Fruit fly (Drosophila melanogaster): ENCODE data around the gene GNBP3.

GNBP3 gene

DNA sequence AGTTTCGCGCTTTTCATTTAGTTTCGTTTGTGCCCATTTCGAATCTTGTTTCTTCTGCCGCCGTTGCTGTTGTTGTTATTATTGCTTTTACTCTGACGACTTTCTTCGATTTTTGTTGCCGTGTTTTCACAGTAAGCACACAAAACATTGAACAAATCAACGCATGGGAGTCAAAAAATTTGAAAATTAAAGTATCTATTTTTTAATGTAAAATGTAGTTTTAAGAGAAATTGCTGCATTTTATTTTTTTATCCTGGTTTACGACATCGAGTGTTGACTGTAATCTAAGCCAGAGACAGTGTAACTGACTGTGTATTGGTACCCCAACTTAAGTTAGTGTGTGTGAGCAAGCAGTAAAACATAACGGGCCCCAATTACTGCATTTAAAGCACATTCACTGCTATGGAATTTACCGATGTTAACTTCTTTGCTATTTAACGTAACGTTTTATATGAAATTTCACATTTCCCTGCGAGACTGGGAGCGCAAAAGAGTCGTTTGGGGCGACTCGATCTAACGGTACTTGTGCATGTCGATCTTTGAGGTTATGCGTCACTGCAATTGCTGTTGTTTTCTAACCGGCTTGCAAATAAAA, 41.4 kb downstream of the GNBP3 start:
- TF ChIP-seq pan (optimal IDR thresholded peaks at IDR 0.05) (no peak), EcR (GFP tag; optimal IDR thresholded peaks at IDR 0.05) (no peak), usp (GFP tag; optimal IDR thresholded peaks at IDR 0.05) (no peak), Dll (optimal IDR thresholded peaks at IDR 0.05) (no peak), CG8478 (optimal IDR thresholded peaks at IDR 0.05) (no peak), psq (optimal IDR thresholded peaks at IDR 0.05) (no peak)

DNA sequence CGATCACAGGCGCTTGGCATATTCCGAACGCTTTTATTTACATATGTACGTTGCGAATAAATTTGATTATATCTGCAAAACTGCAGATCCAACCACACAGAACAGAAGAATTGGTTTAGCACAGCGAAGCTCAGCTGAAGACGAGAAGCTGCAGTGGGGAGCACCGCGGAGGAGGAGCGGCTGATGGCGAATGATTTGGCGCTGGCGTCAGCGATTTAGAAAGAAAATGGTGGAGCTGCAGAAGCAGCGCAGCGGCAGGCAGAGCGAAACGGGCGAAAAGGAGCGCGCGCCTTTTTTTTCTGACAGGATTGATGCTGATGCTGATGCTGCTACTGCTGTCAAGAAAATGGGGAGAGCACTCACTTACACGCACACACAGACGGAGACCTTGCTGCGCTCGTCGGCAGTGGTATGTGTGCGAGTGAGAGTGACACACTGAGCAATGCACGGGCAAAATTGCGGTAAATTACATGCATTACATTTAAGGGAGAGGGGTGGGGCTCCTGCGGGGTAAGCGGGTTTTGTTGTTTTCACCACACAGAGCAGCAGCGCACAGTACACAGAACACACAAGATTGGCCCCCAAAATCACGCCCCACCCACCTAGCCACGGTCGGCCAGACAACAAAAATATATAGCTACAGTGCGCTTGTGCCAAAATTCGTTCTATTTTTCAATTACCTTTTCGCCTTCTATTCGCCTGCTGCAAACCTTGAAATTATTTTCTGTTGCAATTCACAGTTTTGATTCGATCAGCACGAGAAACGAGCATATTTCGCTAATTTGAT, 42.3 kb downstream of the GNBP3 start:
- TF ChIP-seq pan (optimal IDR thresholded peaks at IDR 0.05) (no peak), EcR (GFP tag; optimal IDR thresholded peaks at IDR 0.05) (no peak), Dll (optimal IDR thresholded peaks at IDR 0.05) (peak; percentile 81)

DNA sequence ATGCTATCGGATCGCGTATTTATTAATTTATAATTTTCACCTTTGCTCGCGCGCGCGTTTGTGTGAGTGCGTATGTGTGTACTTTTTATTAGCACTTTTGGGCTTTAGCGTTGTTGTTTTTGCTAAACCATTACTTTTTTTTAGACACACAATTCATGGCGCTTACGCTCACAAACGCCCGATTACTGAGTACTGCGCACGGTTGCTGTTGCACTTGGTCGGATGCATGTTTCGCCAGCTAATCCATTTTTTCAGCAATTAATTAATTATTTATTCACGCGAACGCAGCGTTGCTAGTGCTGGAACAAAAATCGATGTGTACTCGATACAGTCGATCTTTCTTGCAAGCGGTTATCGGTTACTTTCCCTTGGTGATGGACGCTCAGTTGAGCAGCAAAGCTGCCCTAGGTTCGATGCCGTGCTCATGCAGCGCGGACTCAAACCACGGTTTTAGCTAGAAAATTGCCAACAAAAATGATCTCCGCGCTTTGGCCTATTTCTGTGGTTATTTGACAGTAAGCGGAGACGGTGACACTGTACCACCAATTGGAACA, 42.9 kb downstream of the GNBP3 start, which contains the start of the genes smg and CG5087:
Gene smg (minus strand): TSS at position 304 of the 554 bp plus-strand sequence.
Gene CG5087 (plus strand): TSS at position 499 of the 554 bp plus-strand sequence.
- TF ChIP-seq CG8478 (optimal IDR thresholded peaks at IDR 0.05) (no peak), usp (GFP tag; optimal IDR thresholded peaks at IDR 0.05) (no peak), Dll (optimal IDR thresholded peaks at IDR 0.05) (no peak), EcR (GFP tag; optimal IDR thresholded peaks at IDR 0.05) (no peak)

DNA sequence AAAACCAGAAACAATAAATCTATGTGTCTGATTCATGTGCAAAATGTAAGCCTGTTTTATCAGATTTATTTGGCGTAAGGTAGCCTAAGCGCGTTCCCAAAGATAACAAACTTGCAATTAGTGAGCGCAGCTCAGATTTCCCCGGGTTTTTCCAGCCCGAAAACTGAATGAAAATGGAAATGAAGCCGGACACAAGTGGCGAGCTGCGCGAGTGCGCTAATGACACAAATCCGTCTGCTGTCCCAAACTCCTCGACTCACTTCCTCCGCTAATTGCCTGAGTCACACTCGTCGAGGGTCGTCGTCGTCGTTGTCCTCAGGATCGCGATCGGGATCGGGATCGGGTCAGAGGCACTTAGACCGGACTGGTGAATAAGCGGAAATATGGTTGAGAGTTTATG, 47.7 kb downstream of the GNBP3 start:
- TF ChIP-seq usp (GFP tag; optimal IDR thresholded peaks at IDR 0.05) (no peak), EcR (GFP tag; optimal IDR thresholded peaks at IDR 0.05) (no peak), Dll (optimal IDR thresholded peaks at IDR 0.05) (no peak), pan (optimal IDR thresholded peaks at IDR 0.05) (no peak), CG8478 (optimal IDR thresholded peaks at IDR 0.05) (no peak), psq (optimal IDR thresholded peaks at IDR 0.05) (no peak)

DNA sequence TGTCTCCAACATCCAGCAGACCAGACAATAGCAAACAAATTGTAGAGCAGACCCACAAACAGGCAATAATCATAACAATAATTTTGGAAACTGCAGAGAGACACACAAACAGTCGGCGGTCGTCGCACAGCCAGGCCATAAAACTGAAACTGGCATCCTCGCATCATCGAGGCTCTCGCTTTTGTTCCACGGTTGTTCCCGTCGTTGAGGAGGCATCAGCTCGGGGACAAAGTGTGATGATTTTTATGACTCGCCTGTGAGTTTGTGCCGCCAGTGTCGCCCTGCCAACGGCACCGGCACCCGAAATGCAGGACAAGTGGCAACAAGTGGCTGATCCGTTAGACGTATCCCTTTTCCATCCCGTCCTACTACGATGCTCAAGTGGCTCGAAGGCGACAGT, 48.5 kb downstream of the GNBP3 start:
- no peak for TF ChIP-seq Dll (optimal IDR thresholded peaks at IDR 0.05)
- TF ChIP-seq usp (GFP tag; optimal IDR thresholded peaks at IDR 0.05): no peak

DNA sequence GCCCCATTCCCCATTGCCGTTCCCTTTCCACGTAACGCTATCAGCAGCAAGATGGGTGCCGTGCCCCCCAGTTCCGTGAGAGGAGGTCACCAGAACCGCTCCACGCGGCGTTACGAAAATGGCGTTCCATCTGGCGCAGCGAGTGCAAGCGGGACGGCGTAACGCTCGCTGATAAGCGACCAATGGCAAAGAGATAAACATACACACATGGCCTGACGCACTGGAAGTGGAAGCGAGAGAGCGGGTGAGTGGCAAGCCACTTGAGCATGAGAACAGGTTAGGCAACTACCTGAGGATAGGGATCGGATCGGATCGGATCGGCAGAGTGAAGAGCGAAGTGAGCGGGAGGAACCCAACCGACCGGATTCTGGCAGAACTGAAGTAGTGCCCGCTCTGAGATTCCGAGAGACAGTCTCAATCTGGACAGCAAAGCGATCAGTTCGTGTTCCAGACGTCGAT, 50.0 kb downstream of the GNBP3 start, which contains the start of gene Doc3:
Gene Doc3 (plus strand): TSS at position 409 of the 459 bp plus-strand sequence.
- TF ChIP-seq Dll (optimal IDR thresholded peaks at IDR 0.05) (peak; percentile 61), EcR (GFP tag; optimal IDR thresholded peaks at IDR 0.05) (no peak)
